Fruit fly (Drosophila melanogaster) whole organism, embryonic: Measurements from ENCODE around the gene MED19.

Experiments
- Asciz ChIP-seq: fragments of 200-800 bp; sonication (Bioruptor generic); optimal IDR thresholded peaks from 2 replicates; lab custom pipeline; 2017; ENCODE audit warnings: missing biosample characterization, mild to moderate bottlenecking, missing genetic modification characterization, missing genetic modification reagents
- Bgb ChIP-seq: fragments of 200-800 bp; sonication (Bioruptor generic); IDR thresholded peaks from 2 replicates; pipeline ENCODE4 v1.3.6; 2022; ENCODE audit warnings: missing biosample characterization, missing genetic modification characterization; ENCODE audit not compliant: partially characterized antibody
- Blimp-1 ChIP-seq: fragments of 200-800 bp; sonication (Bioruptor generic); optimal IDR thresholded peaks from 3 replicates; lab custom pipeline; 2018; ENCODE audit warnings: missing biosample characterization, missing genetic modification characterization, mild to moderate bottlenecking, moderate library complexity, missing genetic modification reagents
- CG10147 ChIP-seq: fragments of 200-800 bp; sonication (Bioruptor generic); optimal IDR thresholded peaks from 2 replicates; lab custom pipeline; 2019; ENCODE audit warnings: missing biosample characterization, mild to moderate bottlenecking, missing genetic modification characterization, moderate library complexity
- CG1024 ChIP-seq: fragments of 200-800 bp; sonication (Bioruptor generic); IDR thresholded peaks from 2 replicates; pipeline ENCODE4 v1.3.6; 2022; ENCODE audit warnings: missing biosample characterization, missing genetic modification characterization
- CG13287 ChIP-seq: fragments of 200-800 bp; sonication (Bioruptor generic); IDR thresholded peaks from 2 replicates; pipeline ENCODE4 v1.3.6; 2022; ENCODE audit warnings: missing biosample characterization, missing genetic modification characterization; ENCODE audit not compliant: partially characterized antibody
- CG14965 ChIP-seq: fragments of 200-800 bp; sonication (Bioruptor generic); optimal IDR thresholded peaks from 2 replicates; lab custom pipeline; 2016; ENCODE audit warnings: missing biosample characterization, missing genetic modification characterization, borderline replicate concordance
- CG16815 ChIP-seq: fragments of 200-800 bp; sonication (Bioruptor generic); optimal IDR thresholded peaks from 3 replicates; lab custom pipeline; 2017; ENCODE audit warnings: missing biosample characterization, mild to moderate bottlenecking, missing genetic modification characterization
- CG30403 ChIP-seq: fragments of 200-800 bp; sonication (Bioruptor generic); optimal IDR thresholded peaks from 3 replicates; lab custom pipeline; 2016; ENCODE audit warnings: missing biosample characterization, missing genetic modification characterization
- CG31388 ChIP-seq: fragments of 200-800 bp; sonication (Bioruptor generic); optimal IDR thresholded peaks from 2 replicates; lab custom pipeline; 2016; ENCODE audit warnings: missing biosample characterization, missing genetic modification characterization
- CG33213 ChIP-seq: fragments of 200-800 bp; sonication (Bioruptor generic); optimal IDR thresholded peaks from 3 replicates; lab custom pipeline; 2016; ENCODE audit warnings: missing biosample characterization, missing genetic modification characterization
- CG34224 ChIP-seq: fragments of 200-800 bp; sonication (Bioruptor generic); IDR thresholded peaks from 3 replicates; pipeline ENCODE4 v1.3.6; 2022; ENCODE audit warnings: missing biosample characterization, missing genetic modification characterization; ENCODE audit not compliant: partially characterized antibody
- CG3995 ChIP-seq: fragments of 200-800 bp; sonication (Bioruptor generic); optimal IDR thresholded peaks from 3 replicates; lab custom pipeline; 2016; ENCODE audit warnings: missing biosample characterization, missing genetic modification characterization
- CG7271 ChIP-seq: fragments of 200-800 bp; sonication (Bioruptor generic); optimal IDR thresholded peaks from 2 replicates; lab custom pipeline; 2018; ENCODE audit warnings: missing biosample characterization, mild to moderate bottlenecking, missing genetic modification characterization, moderate library complexity
- CG7357 ChIP-seq: fragments of 200-800 bp; sonication (Bioruptor generic); IDR thresholded peaks from 3 replicates; pipeline ENCODE4 v1.3.6; 2022; ENCODE audit warnings: missing biosample characterization, missing genetic modification characterization
- CG7839 ChIP-seq: fragments of 200-800 bp; sonication (Bioruptor generic); optimal IDR thresholded peaks from 3 replicates; lab custom pipeline; 2018; ENCODE audit warnings: missing biosample characterization, mild to moderate bottlenecking, missing genetic modification characterization, moderate library complexity
- D19B ChIP-seq: fragments of 200-800 bp; sonication (Bioruptor generic); optimal IDR thresholded peaks from 2 replicates; lab custom pipeline; 2017; ENCODE audit warnings: missing biosample characterization, mild to moderate bottlenecking, missing genetic modification characterization
- Dbx ChIP-seq: fragments of 200-800 bp; sonication (Bioruptor generic); IDR thresholded peaks from 3 replicates; pipeline ENCODE4 v1.3.6; 2022; ENCODE audit warnings: missing biosample characterization, missing genetic modification characterization
- Deaf1 ChIP-seq: fragments of 200-800 bp; optimal IDR thresholded peaks from 3 replicates; lab custom pipeline; 2019; ENCODE audit warnings: missing biosample characterization, mild to moderate bottlenecking, missing genetic modification characterization, moderate library complexity
- Doc2 ChIP-seq: fragments of 200-800 bp; sonication (Bioruptor generic); IDR thresholded peaks from 2 replicates; pipeline ENCODE4 v1.3.6; 2022; ENCODE audit warnings: missing biosample characterization, missing genetic modification characterization
- Dp ChIP-seq: fragments of 200-800 bp; sonication (Bioruptor generic); optimal IDR thresholded peaks from 2 replicates; lab custom pipeline; 2018; ENCODE audit warnings: missing biosample characterization, mild to moderate bottlenecking, missing genetic modification characterization, moderate library complexity
- Gug ChIP-seq: fragments of 200-800 bp; sonication (Bioruptor generic); IDR thresholded peaks from 4 replicates; pipeline ENCODE4 v1.3.6; 2022; ENCODE audit warnings: missing biosample characterization, missing genetic modification characterization
- Hr78 ChIP-seq, 2 experiments: fragments of 200-800 bp in 1 of 2; fragments of >200 bp in 1 of 2; sonication (Bioruptor generic) in 1 of 2; optimal IDR thresholded peaks; 2 replicates each; lab custom pipeline; 2017 to 2019; ENCODE audit warnings: missing biosample characterization in 2 of 2, missing genetic modification characterization in 2 of 2, mild to moderate bottlenecking in 1 of 2, moderate library complexity in 1 of 2
- Lim3 ChIP-seq: fragments of 200-800 bp; sonication (Bioruptor generic); IDR thresholded peaks from 2 replicates; pipeline ENCODE4 v1.3.6; 2022; ENCODE audit warnings: missing biosample characterization, missing genetic modification characterization
- MESR4 ChIP-seq: fragments of 200-800 bp; sonication (Bioruptor generic); optimal IDR thresholded peaks from 2 replicates; lab custom pipeline; 2018; ENCODE audit warnings: missing biosample characterization, mild to moderate bottlenecking, missing genetic modification characterization, moderate library complexity
- Med ChIP-seq: fragments of 200-800 bp; sonication (Bioruptor generic); peaks from one replicate; lab custom pipeline; 2016; ENCODE audit warnings: missing biosample characterization, missing genetic modification characterization, mild to moderate bottlenecking, inconsistent platforms, moderate library complexity
- NC2α ChIP-seq: fragments of 200-800 bp; sonication (Bioruptor generic); optimal IDR thresholded peaks from 2 replicates; lab custom pipeline; 2016; ENCODE audit warnings: missing biosample characterization, missing genetic modification characterization
- PHDP ChIP-seq: fragments of 200-800 bp; sonication (Bioruptor generic); optimal IDR thresholded peaks from 3 replicates; lab custom pipeline; 2018; ENCODE audit warnings: missing biosample characterization, mild to moderate bottlenecking, missing genetic modification characterization, moderate library complexity
- Rx ChIP-seq: fragments of 200-800 bp; sonication (Bioruptor generic); IDR thresholded peaks from 2 replicates; pipeline ENCODE4 v1.3.6; 2022; ENCODE audit warnings: missing biosample characterization, missing genetic modification characterization
- Six4 ChIP-seq: fragments of 200-800 bp; sonication (Bioruptor generic); optimal IDR thresholded peaks from 2 replicates; lab custom pipeline; 2016; ENCODE audit warnings: missing biosample characterization, missing genetic modification characterization
- Ssrp ChIP-seq: fragments of 200-800 bp; sonication (Bioruptor generic); optimal IDR thresholded peaks from 2 replicates; lab custom pipeline; 2018; ENCODE audit warnings: missing biosample characterization, mild to moderate bottlenecking, missing genetic modification characterization, moderate library complexity
- Tbp ChIP-seq: fragments of >200 bp; optimal IDR thresholded peaks from 2 replicates; lab custom pipeline; 2018; ENCODE audit warnings: missing biosample characterization, missing genetic modification characterization
- abd-A ChIP-seq: fragments of 200-800 bp; sonication (Bioruptor generic); optimal IDR thresholded peaks from 3 replicates; lab custom pipeline; 2019; ENCODE audit warnings: missing biosample characterization, mild to moderate bottlenecking, missing genetic modification characterization, moderate library complexity
- chinmo ChIP-seq: fragments of 200-800 bp; sonication (Bioruptor generic); IDR thresholded peaks from 4 replicates; pipeline ENCODE4 v1.3.6; 2022; ENCODE audit warnings: missing biosample characterization, missing genetic modification characterization; ENCODE audit not compliant: partially characterized antibody
- da ChIP-seq: fragments of 200-800 bp; sonication (Bioruptor generic); optimal IDR thresholded peaks from 2 replicates; lab custom pipeline; 2016; ENCODE audit warnings: missing biosample characterization, missing genetic modification characterization
- gce ChIP-seq: fragments of 200-800 bp; sonication (Bioruptor generic); IDR thresholded peaks from 3 replicates; pipeline ENCODE4 v1.3.6; 2022; ENCODE audit warnings: missing biosample characterization, missing genetic modification characterization
- ind ChIP-seq: fragments of 200-800 bp; sonication (Bioruptor generic); optimal IDR thresholded peaks from 3 replicates; lab custom pipeline; 2016; ENCODE audit warnings: missing biosample characterization, missing genetic modification characterization
- klu ChIP-seq: fragments of 200-800 bp; sonication (Bioruptor generic); IDR thresholded peaks from 2 replicates; pipeline ENCODE4 v1.3.6; 2022; ENCODE audit warnings: missing biosample characterization, missing genetic modification characterization
- nmo ChIP-seq: fragments of 200-800 bp; sonication (Bioruptor generic); optimal IDR thresholded peaks from 2 replicates; lab custom pipeline; 2018; ENCODE audit warnings: missing biosample characterization, mild to moderate bottlenecking, missing genetic modification characterization, moderate library complexity
- org-1 ChIP-seq: fragments of 200-800 bp; sonication (Bioruptor generic); optimal IDR thresholded peaks from 2 replicates; lab custom pipeline; 2017; ENCODE audit warnings: missing biosample characterization, missing genetic modification characterization
- pan ChIP-seq, 4 experiments: fragments of >200 bp in 3 of 4; fragments of 200-800 bp in 1 of 4; sonication (Bioruptor generic) in 1 of 4; optimal IDR thresholded peaks in 3 of 4; IDR thresholded peaks in 1 of 4; 2 replicates each; pipeline versions ENCODE4 v1.3.6 to Lab custom; 2017 to 2022; ENCODE audit warnings: missing biosample characterization in 2 of 4, missing genetic modification characterization in 2 of 4, mixed read lengths in 1 of 4
- pfk ChIP-seq: fragments of 200-800 bp; sonication (Bioruptor generic); optimal IDR thresholded peaks from 2 replicates; lab custom pipeline; 2018; ENCODE audit warnings: missing biosample characterization, mild to moderate bottlenecking, missing genetic modification characterization, moderate library complexity
- pros ChIP-seq: fragments of 200-800 bp; sonication (Bioruptor generic); optimal IDR thresholded peaks from 3 replicates; lab custom pipeline; 2019; ENCODE audit warnings: missing biosample characterization, mild to moderate bottlenecking, missing genetic modification characterization, moderate library complexity
- sens ChIP-seq: fragments of 200-800 bp; sonication (Bioruptor generic); peaks from one replicate; lab custom pipeline; 2016; ENCODE audit warnings: missing biosample characterization, missing genetic modification characterization
- sisA ChIP-seq: fragments of 200-800 bp; sonication (Bioruptor generic); IDR thresholded peaks from 2 replicates; pipeline ENCODE4 v1.3.6; 2022; ENCODE audit warnings: missing biosample characterization, missing genetic modification characterization
- vnd ChIP-seq: fragments of 200-800 bp; sonication (Bioruptor generic); IDR thresholded peaks from 3 replicates; pipeline ENCODE4 v1.3.6; 2022; ENCODE audit warnings: missing biosample characterization, missing genetic modification characterization; ENCODE audit not compliant: partially characterized antibody
- zfh1 ChIP-seq: fragments of 200-800 bp; sonication (Bioruptor generic); IDR thresholded peaks from 3 replicates; pipeline ENCODE4 v1.3.6; 2022; ENCODE audit warnings: missing biosample characterization, missing genetic modification characterization

MED19 gene

dm6 chr3L:17856655-17857479 is 10.6 kb upstream of the MED19 start, which contains the start of gene CG5535 (continued):
- TF ChIP-seq sens (GFP tag; lab: Kevin White, UChicago) (peak; percentile 84), CG7839 (peak; percentile 90), CG7271 (tag; lab: Kevin White, UChicago) (no peak), Dbx (GFP tag; lab: Robert Waterston, UW) (no peak; the same call in 1 of the 3 replicates), pfk (GFP tag; lab: Kevin White, UChicago) (no peak), CG10147 (GFP tag; lab: Kevin White, UChicago) (peak; percentile 86), CG31388 (GFP tag; lab: Kevin White, UChicago) (no peak), ind (peak; percentile 60), sisA (GFP tag; lab: Robert Waterston, UW) (peak; percentile 47), Deaf1 (tag; lab: Kevin White, UChicago) (peak; percentile 45), Gug (peak; percentile 82), Doc2 (GFP tag; lab: Robert Waterston, UW) (no peak), CG14965 (GFP tag; lab: Kevin White, UChicago) (no peak), Lim3 (GFP tag; lab: Robert Waterston, UW) (no peak), Ssrp (tag; lab: Kevin White, UChicago) (peak; percentile 87), abd-A (tag; lab: Kevin White, UChicago) (no peak), Dp (GFP tag; lab: Kevin White, UChicago) (no peak), D19B (GFP tag; lab: Kevin White, UChicago) (peak; percentile 49), CG30403 (GFP tag; lab: Kevin White, UChicago) (peak; percentile 92), da (GFP tag; lab: Kevin White, UChicago) (no peak), CG3995 (GFP tag; lab: Kevin White, UChicago) (no peak), Asciz (GFP tag; lab: Kevin White, UChicago) (peak; percentile 69), Tbp (GFP tag; lab: Kevin White, UChicago) (no peak), Med (GFP tag; lab: Kevin White, UChicago) (peak; percentile 93), MESR4 (peak; percentile 9), CG13287 (GFP tag; lab: Robert Waterston, UW) (peak; percentile 10; the same call in 1 of the 2 replicates), gce (GFP tag; lab: Robert Waterston, UW) (peak; percentile 58; the same call in 2 of the 3 replicates), Rx (peak; percentile 65), Blimp-1 (GFP tag; lab: Kevin White, UChicago) (peak; percentile 63), CG7357 (GFP tag; lab: Robert Waterston, UW) (peak; percentile 53; the same call in 2 of the 3 replicates), zfh1 (GFP tag; lab: Robert Waterston, UW) (peak; percentile 76; the same call in 2 of the 3 replicates), pan (optimal IDR thresholded peaks at IDR 0.05; lab: Kevin White, UChicago) (no peak), pan (GFP tag; optimal IDR thresholded peaks at IDR 0.05 in 1 of 2, IDR thresholded peaks at IDR 0.05 in 1 of 2) (peak in 1 of 2 experiments; percentile 61), PHDP (tag; lab: Kevin White, UChicago) (peak; percentile 74), CG34224 (GFP tag; lab: Robert Waterston, UW) (0 out of 3 replicates have a peak, but pooled peaks have one; percentile 14), Six4 (GFP tag; lab: Kevin White, UChicago) (peak; percentile 76), NC2α (GFP tag; lab: Kevin White, UChicago) (no peak), nmo (GFP tag; lab: Kevin White, UChicago) (peak; percentile 92), Bgb (no peak), klu (GFP tag; lab: Robert Waterston, UW) (peak; percentile 52), CG1024 (GFP tag; lab: Robert Waterston, UW) (peak; percentile 64; the same call in 1 of the 2 replicates), chinmo (peak; percentile 63; the same call in 1 of the 4 replicates), Hr78 (GFP tag; optimal IDR thresholded peaks at IDR 0.05; lab: Kevin White, UChicago) (peak in 1 of 2 experiments; percentile 77), CG33213 (GFP tag; lab: Kevin White, UChicago) (peak; percentile 46), org-1 (peak; percentile 82), vnd (GFP tag; lab: Robert Waterston, UW) (no peak), CG16815 (GFP tag; lab: Kevin White, UChicago) (peak; percentile 86), pros (GFP tag; lab: Kevin White, UChicago) (peak; percentile 63)
